Fruit fly (Drosophila melanogaster) whole organism, adult: Measurements from ENCODE around the gene PDZ-GEF.

Experiments
- CG12768 ChIP-seq: fragments of 200-800 bp; sonication (Bioruptor generic); optimal IDR thresholded peaks from 2 replicates; lab custom pipeline; 2017; ENCODE audit warnings: missing biosample characterization, missing genetic modification characterization, mild to moderate bottlenecking, moderate library complexity, missing genetic modification reagents
- CG1620 ChIP-seq: fragments of 200-800 bp; sonication (Bioruptor generic); optimal IDR thresholded peaks from 2 replicates; lab custom pipeline; 2016; ENCODE audit warnings: missing biosample characterization, missing genetic modification characterization
- CG33017 ChIP-seq: fragments of 200-800 bp; sonication (Bioruptor generic); optimal IDR thresholded peaks from 2 replicates; lab custom pipeline; 2018; ENCODE audit warnings: missing biosample characterization, mild to moderate bottlenecking, missing genetic modification characterization, moderate library complexity
- CG5204 ChIP-seq: fragments of 200-800 bp; sonication (Bioruptor generic); optimal IDR thresholded peaks from 2 replicates; lab custom pipeline; 2016; ENCODE audit warnings: missing biosample characterization, missing genetic modification characterization
- CG7045 ChIP-seq: fragments of 200-800 bp; sonication (Bioruptor generic); optimal IDR thresholded peaks from 2 replicates; lab custom pipeline; 2017; ENCODE audit warnings: missing biosample characterization, mild to moderate bottlenecking, missing genetic modification characterization
- CG7101 ChIP-seq: fragments of 200-800 bp; sonication (Bioruptor generic); optimal IDR thresholded peaks from 2 replicates; lab custom pipeline; 2018; ENCODE audit warnings: missing biosample characterization, mild to moderate bottlenecking, missing genetic modification characterization, moderate library complexity
- Clk ChIP-seq: fragments of 200-800 bp; sonication (Bioruptor generic); optimal IDR thresholded peaks from 2 replicates; lab custom pipeline; 2017; ENCODE audit warnings: missing biosample characterization, missing genetic modification characterization
- Hr96 ChIP-seq: fragments of 200-800 bp; sonication (Bioruptor generic); optimal IDR thresholded peaks from 2 replicates; lab custom pipeline; 2016; ENCODE audit warnings: missing biosample characterization, missing genetic modification characterization
- Mnt ChIP-seq: fragments of 200-800 bp; sonication (Bioruptor generic); optimal IDR thresholded peaks from 2 replicates; lab custom pipeline; 2016; ENCODE audit warnings: missing biosample characterization, mild to moderate bottlenecking, missing genetic modification characterization
- bab1 ChIP-seq: fragments of 200-800 bp; sonication (Bioruptor generic); optimal IDR thresholded peaks from 3 replicates; lab custom pipeline; 2019; ENCODE audit warnings: missing biosample characterization, mild to moderate bottlenecking, missing genetic modification characterization, moderate library complexity
- cic ChIP-seq: fragments of 200-800 bp; sonication (Bioruptor generic); optimal IDR thresholded peaks from 2 replicates; lab custom pipeline; 2017; ENCODE audit warnings: missing biosample characterization, mild to moderate bottlenecking, missing genetic modification characterization, moderate library complexity
- cnc ChIP-seq, 2 experiments: fragments of >200 bp; optimal IDR thresholded peaks; 2 replicates each; lab custom pipeline; 2017
- kay ChIP-seq: fragments of 200-800 bp; sonication (Bioruptor generic); peaks from one replicate; lab custom pipeline; 2016; ENCODE audit warnings: missing biosample characterization, missing genetic modification characterization, borderline replicate concordance
- ovo ChIP-seq: fragments of 200-800 bp; sonication (Bioruptor generic); optimal IDR thresholded peaks from 2 replicates; lab custom pipeline; 2016; ENCODE audit warnings: missing biosample characterization, missing genetic modification characterization
- pad ChIP-seq: fragments of 200-800 bp; sonication (Bioruptor generic); optimal IDR thresholded peaks from 3 replicates; lab custom pipeline; 2017; ENCODE audit warnings: missing biosample characterization, missing genetic modification characterization, mild to moderate bottlenecking, moderate library complexity, missing genetic modification reagents
- tj ChIP-seq: fragments of 200-800 bp; sonication (Bioruptor generic); optimal IDR thresholded peaks from 3 replicates; lab custom pipeline; 2017; ENCODE audit warnings: missing biosample characterization, mild to moderate bottlenecking, missing genetic modification characterization, moderate library complexity
- toe ChIP-seq: fragments of 200-800 bp; sonication (Bioruptor generic); optimal IDR thresholded peaks from 2 replicates; lab custom pipeline; 2016; ENCODE audit warnings: missing biosample characterization, missing genetic modification characterization

Gene PDZ-GEF

dm6 chr2L:6371025-6371641, 47.6 kb downstream of the PDZ-GEF start:
- TF ChIP-seq toe (no peak), CG33017 (tag; lab: Kevin White, UChicago) (no peak), CG7101 (no peak), ovo (GFP tag; lab: Kevin White, UChicago) (no peak), tj (peak; percentile 97), pad (no peak), bab1 (GFP tag; lab: Kevin White, UChicago) (peak; percentile 35)

dm6 chr2L:6372088-6372487, 48.5 kb downstream of the PDZ-GEF start, which contains the start of gene slam:
Gene slam, plus strand, starts transcription at chr2L:6372388.
- TF ChIP-seq bab1 (GFP tag; lab: Kevin White, UChicago) (no peak), pad (no peak)

DNA sequence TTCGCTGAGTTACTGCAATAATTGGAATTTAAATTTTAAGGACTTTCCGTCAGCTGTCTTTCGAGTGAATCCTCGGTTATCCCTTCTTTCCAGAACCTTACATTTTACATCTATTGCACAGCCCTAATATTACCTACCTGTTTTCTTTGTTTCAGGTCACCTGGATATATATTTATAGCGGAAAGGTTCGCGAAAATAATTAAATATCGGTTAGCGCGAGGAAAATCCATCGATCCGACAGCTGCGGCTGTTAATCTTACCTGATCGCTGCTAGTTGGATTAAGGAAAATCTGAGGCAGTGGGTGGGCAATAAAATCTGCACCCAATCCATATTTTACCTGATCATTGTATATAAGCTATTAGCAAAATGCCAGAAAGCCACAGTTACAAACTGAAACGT, 49.6 kb downstream of the PDZ-GEF start:
- no peak for TF ChIP-seq CG5204 (GFP tag; lab: Kevin White, UChicago)
- TF ChIP-seq bab1 (GFP tag; lab: Kevin White, UChicago) = no peak
- TF ChIP-seq Clk = no peak
- no peak for TF ChIP-seq Mnt (GFP tag; lab: Kevin White, UChicago)
- TF ChIP-seq tj = no peak
- TF ChIP-seq cic = no peak
- TF ChIP-seq kay (GFP tag; lab: Kevin White, UChicago) = no peak

- TF ChIP-seq Clk = no peak
- no peak for TF ChIP-seq CG33017 (tag; lab: Kevin White, UChicago)
- no peak for TF ChIP-seq cic
- no peak for TF ChIP-seq pad
- TF ChIP-seq CG1620 (GFP tag; lab: Kevin White, UChicago) = no peak
- no peak for TF ChIP-seq CG7045
These were observed 55.6 kb downstream of the PDZ-GEF start for dm6 chr2L:6379197-6379596.

dm6 chr2L:6380966-6381365, 57.4 kb downstream of the PDZ-GEF start, which contains the start of gene Nepl5:
Gene Nepl5, plus strand, starts transcription at chr2L:6381266.
- TF ChIP-seq Hr96 (GFP tag; lab: Kevin White, UChicago) (no peak), toe (no peak), CG12768 (no peak), ovo (GFP tag; lab: Kevin White, UChicago) (no peak), cnc (optimal IDR thresholded peaks at IDR 0.05; lab: Kevin White, UChicago) (no peak), Clk (no peak), CG5204 (GFP tag; lab: Kevin White, UChicago) (no peak), tj (no peak), CG33017 (tag; lab: Kevin White, UChicago) (no peak), CG7101 (no peak)
